Fruit fly (Drosophila melanogaster) Kc167 (cell line): ENCODE measurements around the gene Bdp1.

Experiments
- Myc ChIP-seq: fragments of >200 bp; optimal IDR thresholded peaks from 2 replicates; lab custom pipeline; 2017; ENCODE audit warnings: missing external identifiers
- Sin3A ChIP-seq: fragments of >200 bp; optimal IDR thresholded peaks from 2 replicates; lab custom pipeline; 2018; ENCODE audit warnings: missing external identifiers
- h ChIP-seq: fragments of >200 bp; optimal IDR thresholded peaks from 3 replicates; lab custom pipeline; 2018; ENCODE audit warnings: missing external identifiers
- insv ChIP-seq: fragments of >200 bp; optimal IDR thresholded peaks from 3 replicates; lab custom pipeline; 2018; ENCODE audit warnings: missing external identifiers
- psq ChIP-seq: fragments of >200 bp; optimal IDR thresholded peaks from 2 replicates; lab custom pipeline; 2017; ENCODE audit warnings: missing external identifiers
- ttk ChIP-seq: sonication (Bioruptor generic); optimal IDR thresholded peaks from 2 replicates; lab custom pipeline; 2017; ENCODE audit warnings: missing external identifiers

The Bdp1 gene

dm6 chr2L:13349237-13349902, 24.3 kb downstream of the Bdp1 start:
- TF ChIP-seq Myc (lab: Kevin White, UChicago): no peak
- no peak for TF ChIP-seq insv (lab: Kevin White, UChicago)
- TF ChIP-seq h (lab: Kevin White, UChicago): no peak
- TF ChIP-seq Sin3A (lab: Kevin White, UChicago): no peak
- TF ChIP-seq ttk (lab: Kevin White, UChicago): no peak
- TF ChIP-seq psq: no peak

DNA sequence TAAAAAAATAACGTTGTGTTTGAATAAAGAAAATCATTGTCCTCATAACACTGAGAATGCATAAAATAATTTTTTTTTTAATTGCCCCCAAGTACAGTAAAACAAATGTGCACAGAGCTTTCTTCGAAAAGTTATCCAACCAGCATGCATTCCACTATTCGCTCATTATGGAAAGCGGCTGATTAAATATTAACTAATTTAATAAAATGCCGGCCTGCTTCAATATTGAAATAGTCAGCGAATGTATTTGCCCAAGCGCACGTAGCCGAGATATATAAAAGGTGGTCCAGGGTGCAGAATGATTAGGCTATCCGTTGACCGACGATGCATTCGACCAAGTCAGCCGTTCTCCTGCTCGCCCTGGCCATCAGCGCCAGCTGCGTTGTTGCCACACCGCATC, 26.2 kb downstream of the Bdp1 start, which contains the start of gene CG16826:
TSS of gene CG16826 (plus strand) at position 301 of the 400 bp plus-strand sequence.
- TF ChIP-seq ttk (lab: Kevin White, UChicago): no peak
- no peak for TF ChIP-seq Sin3A (lab: Kevin White, UChicago)
- no peak for TF ChIP-seq h (lab: Kevin White, UChicago)
- no peak for TF ChIP-seq psq
- no peak for TF ChIP-seq insv (lab: Kevin White, UChicago)
- TF ChIP-seq Myc (lab: Kevin White, UChicago): no peak

DNA sequence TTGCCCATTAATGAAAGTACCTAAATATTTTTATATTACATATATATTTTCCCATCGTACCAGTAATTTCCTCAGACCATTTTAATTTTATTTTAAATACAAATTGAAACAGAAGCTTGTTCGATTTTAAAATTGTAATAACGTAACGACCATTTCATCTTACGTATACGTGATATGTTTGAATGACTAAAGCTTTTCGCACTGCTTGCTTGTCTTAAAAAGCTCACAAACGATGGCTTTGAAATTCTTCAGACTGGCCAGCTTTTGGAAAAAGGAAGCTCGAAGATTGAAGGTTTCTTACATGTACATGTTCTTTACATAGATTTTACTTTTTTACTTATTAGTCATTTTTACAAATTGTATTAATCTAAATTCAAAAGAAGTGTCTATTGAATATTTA, 41.0 kb downstream of the Bdp1 start:
- no peak for TF ChIP-seq insv (lab: Kevin White, UChicago)
- TF ChIP-seq Sin3A (lab: Kevin White, UChicago): no peak
- TF ChIP-seq Myc (lab: Kevin White, UChicago): no peak
- TF ChIP-seq h (lab: Kevin White, UChicago): no peak

DNA sequence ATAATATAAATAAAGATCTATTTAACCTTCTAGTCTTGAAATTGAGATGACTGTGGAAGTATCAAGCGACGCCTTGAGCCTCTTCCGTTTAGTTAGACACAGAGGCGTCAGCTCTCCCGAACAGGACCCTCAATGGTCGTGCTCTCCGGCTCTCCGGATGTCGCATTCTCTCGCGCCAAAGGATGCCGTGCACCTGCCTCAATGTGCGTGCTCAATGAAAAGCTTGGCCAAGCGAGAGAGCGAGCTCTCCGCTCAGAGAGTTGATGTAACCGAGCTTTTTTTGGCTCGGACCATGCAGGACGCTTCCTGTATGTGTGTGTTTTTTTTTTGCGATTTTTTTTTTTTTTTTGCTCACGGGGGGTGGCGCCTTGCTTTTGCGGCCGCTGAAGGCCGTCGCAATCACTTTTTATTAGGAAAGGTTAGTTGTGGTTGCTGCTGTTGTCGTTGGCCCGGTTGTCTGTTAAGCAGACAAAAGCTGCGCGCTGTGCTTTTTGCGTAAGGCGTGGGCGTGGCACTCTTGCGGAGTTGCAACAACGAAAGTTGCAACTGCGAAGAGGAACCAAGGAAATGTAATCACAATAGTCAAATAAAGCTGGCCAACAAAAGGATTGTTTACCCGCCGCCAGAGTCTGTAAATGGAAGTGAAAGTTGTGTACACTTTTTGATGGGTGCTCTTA, 41.7 kb downstream of the Bdp1 start:
- TF ChIP-seq ttk (lab: Kevin White, UChicago) (no peak), h (lab: Kevin White, UChicago) (no peak), Sin3A (lab: Kevin White, UChicago) (no peak)

dm6 chr2L:13331021-13331420, 42.7 kb downstream of the Bdp1 start, which contains the start of gene hbt:
Gene hbt, minus strand, starts transcription at chr2L:13331121.
- TF ChIP-seq ttk (lab: Kevin White, UChicago) (no peak), Myc (lab: Kevin White, UChicago) (no peak), h (lab: Kevin White, UChicago) (no peak), psq (no peak)

DNA sequence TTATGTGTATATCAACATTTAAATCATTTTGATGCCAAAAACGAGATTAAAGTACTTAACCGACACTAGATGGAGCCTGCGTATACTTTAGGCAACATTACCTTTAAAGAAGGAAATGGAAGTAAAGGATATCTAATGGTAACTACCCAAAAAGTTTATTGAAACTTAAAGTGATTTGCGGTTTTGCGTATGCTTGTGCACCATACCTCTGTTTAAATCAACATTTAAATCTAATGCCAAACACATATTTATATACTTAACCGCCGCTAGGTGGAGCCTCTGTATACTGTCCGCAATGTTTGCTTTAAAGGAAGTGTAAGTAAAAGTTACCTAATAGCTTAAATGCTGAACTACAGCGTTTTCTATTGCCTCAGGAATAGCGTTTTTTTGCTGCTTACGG, 47.9 kb downstream of the Bdp1 start:
- TF ChIP-seq insv (lab: Kevin White, UChicago) (no peak), h (lab: Kevin White, UChicago) (no peak), psq (no peak), Myc (lab: Kevin White, UChicago) (no peak), ttk (lab: Kevin White, UChicago) (no peak), Sin3A (lab: Kevin White, UChicago) (no peak)
